Fruit fly (Drosophila melanogaster) whole organism, wandering third instar larva: Measurements from ENCODE around the gene MBD-R2.

Experiments used
- Myc ChIP-seq: fragments of >200 bp; optimal IDR thresholded peaks from 2 replicates; lab custom pipeline; 2017
- OdsH ChIP-seq: fragments of 200-800 bp; sonication (Bioruptor generic); optimal IDR thresholded peaks from 2 replicates; lab custom pipeline; 2016; ENCODE audit warnings: missing biosample characterization, mild to moderate bottlenecking, missing genetic modification characterization
- Rel ChIP-seq, 2 experiments: fragments of 200-800 bp; sonication (Bioruptor generic) in 1 of 2; optimal IDR thresholded peaks; 2 replicates in 1 of 2; 3 replicates in 1 of 2; lab custom pipeline; 2016 to 2019; ENCODE audit warnings: mild to moderate bottlenecking in 2 of 2, missing biosample characterization in 2 of 2, missing genetic modification characterization in 2 of 2, moderate library complexity in 1 of 2
- br ChIP-seq: fragments of 200-800 bp; sonication (Bioruptor generic); optimal IDR thresholded peaks from 2 replicates; lab custom pipeline; 2016; ENCODE audit warnings: missing biosample characterization, missing genetic modification characterization
- fru ChIP-seq: fragments of 200-800 bp; sonication (Bioruptor generic); optimal IDR thresholded peaks from 3 replicates; lab custom pipeline; 2016; ENCODE audit warnings: missing biosample characterization, mild to moderate bottlenecking, missing genetic modification characterization
- jim ChIP-seq: fragments of 175-275, 200-325 bp; sonication (Bioruptor generic); optimal IDR thresholded peaks from 2 replicates; lab custom pipeline; 2016; ENCODE audit warnings: missing biosample characterization, mild to moderate bottlenecking, missing genetic modification characterization
- pan ChIP-seq: fragments of >200 bp; optimal IDR thresholded peaks from 2 replicates; lab custom pipeline; 2017
- psq ChIP-seq: fragments of 200-800 bp; sonication (Bioruptor generic); optimal IDR thresholded peaks from 3 replicates; lab custom pipeline; 2017; ENCODE audit warnings: missing biosample characterization, mild to moderate bottlenecking, missing genetic modification characterization, moderate library complexity
- usp ChIP-seq: fragments of >200 bp; optimal IDR thresholded peaks from 2 replicates; lab custom pipeline; 2017; ENCODE audit warnings: missing biosample characterization, missing genetic modification characterization
- woc ChIP-seq: sonication (Bioruptor generic); optimal IDR thresholded peaks from 2 replicates; lab custom pipeline; 2016; ENCODE audit warnings: missing biosample characterization, mild to moderate bottlenecking, missing genetic modification characterization

- TF ChIP-seq psq (GFP tag; lab: Kevin White, UChicago) (no peak), Myc (lab: Kevin White, UChicago) (no peak), fru (GFP tag; lab: Kevin White, UChicago) (no peak), br (GFP tag; lab: Kevin White, UChicago) (no peak), usp (no peak), Rel (GFP tag; optimal IDR thresholded peaks at IDR 0.05; lab: Kevin White, UChicago) (no peak), Rel (tag; optimal IDR thresholded peaks at IDR 0.05; lab: Kevin White, UChicago) (no peak), pan (lab: Kevin White, UChicago) (no peak), jim (no peak), OdsH (GFP tag; lab: Kevin White, UChicago) (no peak), woc (GFP tag; lab: Kevin White, UChicago) (no peak)
These were observed 39.8 kb upstream of the MBD-R2 start, which contains the start of the genes CG10096 and CG10097 for dm6 chr3R:12395880-12396279.
